Worm (Caenorhabditis elegans) whole organism, L1 larva: Measurements from ENCODE around the gene T06E6.1.

Experiments used
- C34B4.2 ChIP-seq: sonication (generic microtip); optimal IDR thresholded peaks from 2 replicates; lab custom pipeline; 2017; ENCODE audit warnings: mild to moderate bottlenecking, missing genetic modification characterization, missing compliant biosample characterization
- F16B12.6 ChIP-seq: fragments of 150-350 bp; optimal IDR thresholded peaks from 2 replicates; lab custom pipeline; 2014; ENCODE audit warnings: missing biosample characterization, missing genetic modification characterization
- Y116A8C.19 ChIP-seq: sonication (generic microtip); optimal IDR thresholded peaks from 2 replicates; lab custom pipeline; 2016; ENCODE audit warnings: missing compliant biosample characterization, missing genetic modification characterization, borderline replicate concordance
- aha-1 ChIP-seq: fragments of 150-350 bp; optimal IDR thresholded peaks from 2 replicates; lab custom pipeline; 2014; ENCODE audit warnings: missing biosample characterization, missing genetic modification characterization
- aly-2 ChIP-seq: fragments of 150-350 bp; optimal IDR thresholded peaks from 2 replicates; lab custom pipeline; 2014; ENCODE audit warnings: missing biosample characterization, missing genetic modification characterization
- ama-1 ChIP-seq: fragments of 150-350 bp; optimal IDR thresholded peaks from 2 replicates; lab custom pipeline; 2014
- blmp-1 ChIP-seq: fragments of 150-350 bp; optimal IDR thresholded peaks from 2 replicates; lab custom pipeline; 2014; ENCODE audit warnings: missing biosample characterization, missing genetic modification characterization
- ceh-8 ChIP-seq: fragments of 200-800 bp; sonication (Bioruptor generic); optimal IDR thresholded peaks from 2 replicates; lab custom pipeline; 2018; ENCODE audit warnings: mild to moderate bottlenecking, missing genetic modification characterization, moderate library complexity, missing compliant biosample characterization
- ceh-90 ChIP-seq: sonication (generic microtip); optimal IDR thresholded peaks from 2 replicates; lab custom pipeline; 2016; ENCODE audit warnings: missing genetic modification characterization, missing compliant biosample characterization
- ces-1 ChIP-seq: fragments of 150-350 bp; optimal IDR thresholded peaks from 2 replicates; lab custom pipeline; 2014; ENCODE audit warnings: missing biosample characterization, missing genetic modification reagents, missing genetic modification characterization
- dpl-1 ChIP-seq, 3 experiments: fragments of 150-350 bp in 2 of 3; sonication (generic microtip) in 1 of 3; optimal IDR thresholded peaks; 2 replicates each; lab custom pipeline; 2014 to 2017; ENCODE audit warnings: missing biosample characterization in 3 of 3, missing genetic modification characterization in 3 of 3, missing genetic modification reagents in 3 of 3
- dsc-1 ChIP-seq: sonication (generic microtip); optimal IDR thresholded peaks from 2 replicates; lab custom pipeline; 2016; ENCODE audit warnings: mild to moderate bottlenecking, missing genetic modification characterization, missing compliant biosample characterization
- efl-1 ChIP-seq, 4 experiments: fragments of 150-350 bp; optimal IDR thresholded peaks in 3 of 4; peaks in 1 of 4; 1 replicate in 1 of 4; 2 replicates in 3 of 4; lab custom pipeline; 2014; ENCODE audit warnings: missing biosample characterization in 2 of 4, missing genetic modification characterization in 2 of 4, missing genetic modification reagents in 2 of 4
- efl-3 ChIP-seq: fragments of 200-800 bp; sonication (Bioruptor generic); optimal IDR thresholded peaks from 2 replicates; lab custom pipeline; 2018; ENCODE audit warnings: mild to moderate bottlenecking, missing genetic modification characterization, missing compliant biosample characterization
- elt-2 ChIP-seq: sonication (generic microtip); optimal IDR thresholded peaks from 2 replicates; lab custom pipeline; 2016; ENCODE audit warnings: missing genetic modification characterization, mild to moderate bottlenecking, inconsistent platforms, missing compliant biosample characterization, missing genetic modification reagents
- fos-1 ChIP-seq: fragments of 150-350 bp; optimal IDR thresholded peaks from 2 replicates; lab custom pipeline; 2014; ENCODE audit warnings: missing biosample characterization, missing genetic modification characterization
- grh-1 ChIP-seq: fragments of 200-800 bp; sonication (Bioruptor generic); IDR thresholded peaks from 2 replicates; pipeline ENCODE4 v1.3.6; 2022; ENCODE audit warnings: missing genetic modification reagents, missing genetic modification characterization, missing compliant biosample characterization
- hpl-2 ChIP-seq: fragments of 150-350 bp; optimal IDR thresholded peaks from 2 replicates; lab custom pipeline; 2014; ENCODE audit warnings: missing biosample characterization, missing genetic modification reagents, missing genetic modification characterization
- isw-1 ChIP-seq: fragments of 200-800 bp; sonication (Bioruptor generic); IDR thresholded peaks from 2 replicates; pipeline ENCODE4 v1.3.6; 2022; ENCODE audit warnings: missing genetic modification characterization, missing compliant biosample characterization
- jun-1 ChIP-seq: fragments of 150-350 bp; optimal IDR thresholded peaks from 2 replicates; lab custom pipeline; 2014; ENCODE audit warnings: missing biosample characterization, missing genetic modification reagents, missing genetic modification characterization
- lin-14 ChIP-seq: fragments of 200-800 bp; sonication (Bioruptor generic); optimal IDR thresholded peaks from 2 replicates; lab custom pipeline; 2018; ENCODE audit warnings: mild to moderate bottlenecking, missing genetic modification characterization, moderate library complexity, missing compliant biosample characterization
- lin-15B ChIP-seq: fragments of 150-350 bp; sonication (generic microtip); optimal IDR thresholded peaks from 3 replicates; lab custom pipeline; 2014; ENCODE audit warnings: missing biosample characterization, missing genetic modification characterization
- lir-3 ChIP-seq: sonication (generic microtip); optimal IDR thresholded peaks from 2 replicates; lab custom pipeline; 2016; ENCODE audit warnings: mild to moderate bottlenecking, missing genetic modification characterization, moderate library complexity, missing compliant biosample characterization; ENCODE audit not compliant: poor library complexity
- mef-2 ChIP-seq: fragments of 150-350 bp; optimal IDR thresholded peaks from 2 replicates; lab custom pipeline; 2014; ENCODE audit warnings: missing biosample characterization, missing genetic modification characterization
- nhr-12 ChIP-seq: sonication (generic microtip); optimal IDR thresholded peaks from 2 replicates; lab custom pipeline; 2017; ENCODE audit warnings: missing biosample characterization, missing genetic modification characterization
- nhr-28 ChIP-seq: fragments of 150-350 bp; optimal IDR thresholded peaks from 2 replicates; lab custom pipeline; 2014; ENCODE audit warnings: missing biosample characterization, missing genetic modification characterization
- nhr-47 ChIP-seq: sonication (generic microtip); optimal IDR thresholded peaks from 2 replicates; lab custom pipeline; 2016; ENCODE audit warnings: mild to moderate bottlenecking, missing genetic modification characterization, moderate library complexity, missing compliant biosample characterization
- nhr-71 ChIP-seq: sonication (generic microtip); optimal IDR thresholded peaks from 2 replicates; lab custom pipeline; 2016; ENCODE audit warnings: mild to moderate bottlenecking, missing genetic modification characterization, moderate library complexity, missing compliant biosample characterization
- nhr-76 ChIP-seq: sonication (generic microtip); optimal IDR thresholded peaks from 2 replicates; lab custom pipeline; 2017; ENCODE audit warnings: missing biosample characterization, missing genetic modification characterization
- nhr-90 ChIP-seq: sonication (generic microtip); optimal IDR thresholded peaks from 2 replicates; lab custom pipeline; 2016; ENCODE audit warnings: mild to moderate bottlenecking, missing genetic modification characterization, missing compliant biosample characterization; ENCODE audit not compliant: poor library complexity
- pax-3 ChIP-seq: fragments of 200-800 bp; sonication (Bioruptor generic); optimal IDR thresholded peaks from 2 replicates; lab custom pipeline; 2018; ENCODE audit warnings: mild to moderate bottlenecking, missing genetic modification characterization, moderate library complexity, missing compliant biosample characterization
- pqm-1 ChIP-seq: sonication (generic microtip); optimal IDR thresholded peaks from 3 replicates; lab custom pipeline; 2017; ENCODE audit warnings: missing biosample characterization, missing genetic modification characterization
- rnt-1 ChIP-seq: sonication (generic microtip); optimal IDR thresholded peaks from 2 replicates; lab custom pipeline; 2016; ENCODE audit warnings: mild to moderate bottlenecking, missing genetic modification characterization, moderate library complexity, missing compliant biosample characterization
- snu-23 ChIP-seq: sonication (generic microtip); optimal IDR thresholded peaks from 2 replicates; lab custom pipeline; 2016; ENCODE audit warnings: missing genetic modification characterization, missing compliant biosample characterization
- sptf-1 ChIP-seq: fragments of 150-350 bp; optimal IDR thresholded peaks from 2 replicates; lab custom pipeline; 2014; ENCODE audit warnings: missing biosample characterization, missing genetic modification characterization
- tbx-2 ChIP-seq: sonication (generic microtip); optimal IDR thresholded peaks from 2 replicates; lab custom pipeline; 2016; ENCODE audit warnings: missing genetic modification characterization, missing compliant biosample characterization
- unc-130 ChIP-seq: fragments of 150-350 bp; optimal IDR thresholded peaks from 2 replicates; lab custom pipeline; 2017; ENCODE audit warnings: missing biosample characterization, missing genetic modification characterization, inconsistent platforms
- unc-62 ChIP-seq: fragments of 150-350 bp; optimal IDR thresholded peaks from 2 replicates; lab custom pipeline; 2014; ENCODE audit warnings: missing biosample characterization, missing genetic modification reagents, missing genetic modification characterization
- unc-86 ChIP-seq: sonication (generic microtip); optimal IDR thresholded peaks from 2 replicates; lab custom pipeline; 2016; ENCODE audit warnings: missing genetic modification characterization, missing compliant biosample characterization
- xbp-1 ChIP-seq: sonication (generic microtip); optimal IDR thresholded peaks from 2 replicates; lab custom pipeline; 2016; ENCODE audit warnings: missing genetic modification characterization, missing compliant biosample characterization
- zip-4 ChIP-seq: fragments of 200-800 bp; sonication (Bioruptor generic); optimal IDR thresholded peaks from 2 replicates; lab custom pipeline; 2018; ENCODE audit warnings: mild to moderate bottlenecking, missing genetic modification characterization, moderate library complexity, missing compliant biosample characterization
- ztf-11 ChIP-seq, 2 experiments: sonication (generic microtip); optimal IDR thresholded peaks; 2 replicates each; lab custom pipeline; 2016 to 2017; ENCODE audit warnings: missing genetic modification characterization in 2 of 2, missing biosample characterization in 1 of 2, missing compliant biosample characterization in 1 of 2

T06E6.1 gene

ce11 chrV:15413847-15414246 lies 19.1 kb upstream of the T06E6.1 start, which contains the start of gene srh-264:
srh-264 (plus strand) TSS chrV:15414147.
- TF ChIP-seq isw-1 (GFP tag; lab: Robert Waterston, UW) (no peak), aly-2 (tag; lab: Kevin White, UChicago) (no peak), unc-62 (GFP tag; lab: Kevin White, UChicago) (no peak), Y116A8C.19 (tag; lab: Kevin White, UChicago) (no peak), blmp-1 (tag; lab: Kevin White, UChicago) (no peak), xbp-1 (tag; lab: Kevin White, UChicago) (no peak), unc-130 (tag; lab: Kevin White, UChicago) (no peak), jun-1 (tag; lab: Kevin White, UChicago) (no peak), tbx-2 (tag; lab: Kevin White, UChicago) (no peak), lin-15B (no peak), nhr-90 (tag; lab: Kevin White, UChicago) (no peak), rnt-1 (tag; lab: Kevin White, UChicago) (no peak), aha-1 (tag; lab: Kevin White, UChicago) (no peak), ceh-90 (tag; lab: Kevin White, UChicago) (no peak), elt-2 (no peak), snu-23 (GFP tag; lab: Kevin White, UChicago) (no peak), hpl-2 (GFP tag; lab: Kevin White, UChicago) (no peak), nhr-76 (tag; lab: Kevin White, UChicago) (no peak)

- TF ChIP-seq nhr-76 (tag; lab: Kevin White, UChicago) (no peak), ces-1 (GFP tag; lab: Kevin White, UChicago) (no peak), sptf-1 (tag; lab: Kevin White, UChicago) (no peak), nhr-12 (tag; lab: Kevin White, UChicago) (no peak), ztf-11 (tag; optimal IDR thresholded peaks at IDR 0.05; lab: Kevin White, UChicago) (no peak), F16B12.6 (tag; lab: Kevin White, UChicago) (no peak), pax-3 (tag; lab: Kevin White, UChicago) (no peak), ceh-90 (tag; lab: Kevin White, UChicago) (no peak), snu-23 (GFP tag; lab: Kevin White, UChicago) (no peak), nhr-47 (tag; lab: Kevin White, UChicago) (no peak), efl-1 (optimal IDR thresholded peaks at IDR 0.05; lab: Kevin White, UChicago) (no peak), efl-1 (GFP tag; optimal IDR thresholded peaks at IDR 0.05 in 1 of 2; lab: Kevin White, UChicago) (no peak), unc-86 (tag; lab: Kevin White, UChicago) (no peak), nhr-71 (tag; lab: Kevin White, UChicago) (no peak), mef-2 (tag; lab: Kevin White, UChicago) (no peak), dsc-1 (tag; lab: Kevin White, UChicago) (no peak), fos-1 (tag; lab: Kevin White, UChicago) (no peak), pqm-1 (tag; lab: Kevin White, UChicago) (no peak)
Observed at ce11 chrV:15412625-15413024, 17.9 kb upstream of the T06E6.1 start, which contains the start of gene srbc-63. srbc-63 (minus strand) TSS chrV:15412725.

- TF ChIP-seq elt-2 (no peak), isw-1 (GFP tag; lab: Robert Waterston, UW) (no peak), efl-3 (GFP tag; lab: Kevin White, UChicago) (no peak), ceh-8 (no peak), nhr-28 (tag; lab: Kevin White, UChicago) (no peak), ama-1 (lab: Kevin White, UChicago) (no peak), zip-4 (GFP tag; lab: Kevin White, UChicago) (no peak), lir-3 (tag; lab: Kevin White, UChicago) (no peak), lin-14 (GFP tag; lab: Kevin White, UChicago) (no peak), xbp-1 (tag; lab: Kevin White, UChicago) (no peak), C34B4.2 (no peak), dpl-1 (GFP tag; optimal IDR thresholded peaks at IDR 0.05; lab: Kevin White, UChicago) (no peak), grh-1 (GFP tag; lab: Robert Waterston, UW) (no peak)
Observed at ce11 chrV:15406928-15407327, 12.2 kb upstream of the T06E6.1 start, which contains the start of gene srh-257. srh-257 (plus strand) TSS chrV:15407228.
